Worm (Caenorhabditis elegans) whole organism, early embryonic: Measurements from ENCODE around the gene npp-27.

Experiments
- B0310.2 ChIP-seq: sonication (generic microtip); optimal IDR thresholded peaks from 2 replicates; lab custom pipeline; 2016; ENCODE audit warnings: mild to moderate bottlenecking, missing genetic modification characterization, missing compliant biosample characterization
- F13C5.2 ChIP-seq: sonication (generic microtip); optimal IDR thresholded peaks from 2 replicates; lab custom pipeline; 2017; ENCODE audit warnings: mild to moderate bottlenecking, missing genetic modification characterization, inconsistent platforms, missing compliant biosample characterization
- aly-1 ChIP-seq: sonication (generic microtip); optimal IDR thresholded peaks from 2 replicates; lab custom pipeline; 2016; ENCODE audit warnings: missing genetic modification characterization, missing compliant biosample characterization
- ama-1 ChIP-seq: fragments of 150-350 bp; optimal IDR thresholded peaks from 2 replicates; lab custom pipeline; 2014
- ceh-13 ChIP-seq: fragments of 200-800 bp; sonication (Bioruptor generic); optimal IDR thresholded peaks from 2 replicates; lab custom pipeline; 2018; ENCODE audit warnings: mild to moderate bottlenecking, missing genetic modification characterization, missing compliant biosample characterization
- ets-7 ChIP-seq: sonication (generic microtip); optimal IDR thresholded peaks from 2 replicates; lab custom pipeline; 2016; ENCODE audit warnings: missing genotype, missing genetic modification characterization, missing compliant biosample characterization
- flt-1 ChIP-seq: fragments of 200-800 bp; sonication (Bioruptor generic); IDR thresholded peaks from 2 replicates; pipeline ENCODE4 v1.3.6; 2022; ENCODE audit warnings: missing genetic modification characterization, missing compliant biosample characterization
- hmbx-1 ChIP-seq: sonication (generic microtip); optimal IDR thresholded peaks from 2 replicates; lab custom pipeline; 2016; ENCODE audit warnings: mild to moderate bottlenecking, missing genetic modification characterization, missing compliant biosample characterization
- hmg-4 ChIP-seq: fragments of 200-800 bp; sonication (Bioruptor generic); optimal IDR thresholded peaks from 2 replicates; lab custom pipeline; 2018; ENCODE audit warnings: mild to moderate bottlenecking, missing genetic modification characterization, missing compliant biosample characterization
- hnd-1 ChIP-seq: sonication (generic microtip); optimal IDR thresholded peaks from 2 replicates; lab custom pipeline; 2016; ENCODE audit warnings: missing genetic modification characterization, missing compliant biosample characterization
- scrt-1 ChIP-seq: fragments of 200-800 bp; sonication (Bioruptor generic); IDR thresholded peaks from 2 replicates; pipeline ENCODE4 v1.3.6; 2022; ENCODE audit warnings: missing genetic modification characterization, missing compliant biosample characterization
- tra-4 ChIP-seq: sonication (generic microtip); optimal IDR thresholded peaks from 2 replicates; lab custom pipeline; 2017; ENCODE audit warnings: missing genetic modification characterization, missing compliant biosample characterization

ce11 chrIV:7868607-7869006 lies 41.4 kb downstream of the npp-27 start, which contains the start of gene flp-10:
- TF ChIP-seq ama-1 (lab: Kevin White, UChicago) (no peak), hmbx-1 (tag; lab: Kevin White, UChicago) (no peak), flt-1 (GFP tag; lab: Robert Waterston, UW) (no peak), hmg-4 (no peak), F13C5.2 (tag; lab: Kevin White, UChicago) (no peak), ets-7 (tag; lab: Kevin White, UChicago) (no peak), ceh-13 (GFP tag; lab: Kevin White, UChicago) (no peak), B0310.2 (tag; lab: Kevin White, UChicago) (no peak), tra-4 (tag; lab: Kevin White, UChicago) (no peak), aly-1 (no peak), scrt-1 (no peak), hnd-1 (tag; lab: Kevin White, UChicago) (no peak)
